Fruit fly (Drosophila melanogaster) whole organism, embryonic: ENCODE data around the gene CCHa1.
A peak's percentile ranks its signal among the peaks of the same experiment; 100 is the strongest.

Experiments used
- Asciz ChIP-seq: fragments of 200-800 bp; sonication (Bioruptor generic); optimal IDR thresholded peaks from 2 replicates; lab custom pipeline; 2017; ENCODE audit warnings: missing biosample characterization, mild to moderate bottlenecking, missing genetic modification characterization, missing genetic modification reagents
- Atf-2 ChIP-seq: fragments of 200-800 bp; sonication (Bioruptor generic); optimal IDR thresholded peaks from 2 replicates; lab custom pipeline; 2016; ENCODE audit warnings: missing biosample characterization, missing genetic modification characterization
- Awh ChIP-seq: fragments of 200-800 bp; sonication (Bioruptor generic); IDR thresholded peaks from 2 replicates; pipeline ENCODE4, ENCODE4 v1.3.6; 2022; ENCODE audit warnings: missing biosample characterization, missing genetic modification characterization
- Bteb2 ChIP-seq: fragments of 200-800 bp; sonication (Bioruptor generic); optimal IDR thresholded peaks from 2 replicates; lab custom pipeline; 2016; ENCODE audit warnings: missing biosample characterization, missing genetic modification characterization
- CG10565 ChIP-seq: fragments of 200-800 bp; sonication (Bioruptor generic); optimal IDR thresholded peaks from 3 replicates; lab custom pipeline; 2016; ENCODE audit warnings: missing biosample characterization, mild to moderate bottlenecking, missing genetic modification characterization
- CG11398 ChIP-seq: fragments of 200-800 bp; sonication (Bioruptor generic); optimal IDR thresholded peaks from 2 replicates; lab custom pipeline; 2016; ENCODE audit warnings: missing biosample characterization, missing genetic modification characterization
- CG11695 ChIP-seq: fragments of 200-800 bp; sonication (Bioruptor generic); IDR thresholded peaks from 3 replicates; pipeline ENCODE4 v1.3.6; 2022; ENCODE audit warnings: missing biosample characterization, missing genetic modification characterization
- CG12071 ChIP-seq: fragments of 200-800 bp; sonication (Bioruptor generic); optimal IDR thresholded peaks from 3 replicates; lab custom pipeline; 2018; ENCODE audit warnings: missing biosample characterization, mild to moderate bottlenecking, missing genetic modification characterization
- CG12155 ChIP-seq: fragments of 200-800 bp; sonication (Bioruptor generic); optimal IDR thresholded peaks from 3 replicates; lab custom pipeline; 2016; ENCODE audit warnings: missing biosample characterization, missing genetic modification characterization
- CG13624 ChIP-seq: fragments of 200-800 bp; sonication (Bioruptor generic); optimal IDR thresholded peaks from 2 replicates; lab custom pipeline; 2016; ENCODE audit warnings: missing biosample characterization, missing genetic modification characterization
- CG14667 ChIP-seq: fragments of 200-800 bp; sonication (Bioruptor generic); IDR thresholded peaks from 2 replicates; pipeline ENCODE4 v1.3.6; 2022; ENCODE audit warnings: missing biosample characterization, missing genetic modification characterization
- CG1647 ChIP-seq: fragments of 200-800 bp; sonication (Bioruptor generic); optimal IDR thresholded peaks from 3 replicates; lab custom pipeline; 2016; ENCODE audit warnings: missing biosample characterization, missing genetic modification characterization
- CG17328 ChIP-seq: fragments of 200-800 bp; sonication (Bioruptor generic); IDR thresholded peaks from 2 replicates; pipeline ENCODE4 v1.3.6; 2022; ENCODE audit warnings: missing biosample characterization, missing genetic modification characterization
- CG2678 ChIP-seq: fragments of 200-800 bp; sonication (Bioruptor generic); optimal IDR thresholded peaks from 3 replicates; lab custom pipeline; 2019; ENCODE audit warnings: missing biosample characterization, mild to moderate bottlenecking, missing genetic modification characterization, moderate library complexity
- CG3065 ChIP-seq: fragments of 200-800 bp; sonication (Bioruptor generic); optimal IDR thresholded peaks from 2 replicates; lab custom pipeline; 2016; ENCODE audit warnings: missing biosample characterization, missing genetic modification characterization
- CG32532 ChIP-seq: fragments of 200-800 bp; sonication (Bioruptor generic); IDR thresholded peaks from 2 replicates; pipeline ENCODE4 v1.3.6; 2022; ENCODE audit warnings: missing biosample characterization, missing genetic modification characterization
- CG34224 ChIP-seq: fragments of 200-800 bp; sonication (Bioruptor generic); IDR thresholded peaks from 3 replicates; pipeline ENCODE4 v1.3.6; 2022; ENCODE audit warnings: missing biosample characterization, missing genetic modification characterization; ENCODE audit not compliant: partially characterized antibody
- CG3847 ChIP-seq: fragments of 200-800 bp; sonication (Bioruptor generic); IDR thresholded peaks from 2 replicates; pipeline ENCODE4 v1.3.6; 2022; ENCODE audit warnings: missing biosample characterization, missing genetic modification characterization
- CG4730 ChIP-seq: fragments of 200-800 bp; sonication (Bioruptor generic); IDR thresholded peaks from 2 replicates; pipeline ENCODE4 v1.3.6; 2022; ENCODE audit warnings: missing biosample characterization, missing genetic modification characterization
- CG6175 ChIP-seq: fragments of 200-800 bp; sonication (Bioruptor generic); IDR thresholded peaks from 3 replicates; pipeline ENCODE4 v1.3.6; 2022; ENCODE audit warnings: missing biosample characterization, missing genetic modification characterization
- CG7745 ChIP-seq: fragments of 200-800 bp; sonication (Bioruptor generic); optimal IDR thresholded peaks from 2 replicates; lab custom pipeline; 2018; ENCODE audit warnings: missing biosample characterization, mild to moderate bottlenecking, missing genetic modification characterization, moderate library complexity
- CG9817 ChIP-seq: fragments of 200-800 bp; sonication (Bioruptor generic); optimal IDR thresholded peaks from 2 replicates; lab custom pipeline; 2018; ENCODE audit warnings: missing biosample characterization, mild to moderate bottlenecking, missing genetic modification characterization, moderate library complexity
- HmgD ChIP-seq: fragments of 200-800 bp; sonication (Bioruptor generic); optimal IDR thresholded peaks from 3 replicates; lab custom pipeline; 2016; ENCODE audit warnings: missing biosample characterization, missing genetic modification characterization
- Hmx ChIP-seq: fragments of 200-800 bp; sonication (Bioruptor generic); optimal IDR thresholded peaks from 2 replicates; lab custom pipeline; 2016; ENCODE audit warnings: missing biosample characterization, missing genetic modification characterization
- Hsf ChIP-seq: fragments of 200-800 bp; sonication (Bioruptor generic); optimal IDR thresholded peaks from 3 replicates; lab custom pipeline; 2016; ENCODE audit warnings: missing biosample characterization, missing genetic modification characterization
- Lim3 ChIP-seq: fragments of 200-800 bp; sonication (Bioruptor generic); IDR thresholded peaks from 2 replicates; pipeline ENCODE4 v1.3.6; 2022; ENCODE audit warnings: missing biosample characterization, missing genetic modification characterization
- NK7.1 ChIP-seq: fragments of 200-800 bp; sonication (Bioruptor generic); optimal IDR thresholded peaks from 3 replicates; lab custom pipeline; 2016; ENCODE audit warnings: missing biosample characterization, missing genetic modification characterization
- Nf-YB ChIP-seq: fragments of 200-800 bp; sonication (Bioruptor generic); optimal IDR thresholded peaks from 3 replicates; lab custom pipeline; 2019; ENCODE audit warnings: missing biosample characterization, mild to moderate bottlenecking, missing genetic modification characterization, moderate library complexity
- Oaz ChIP-seq: fragments of 200-800 bp; sonication (Bioruptor generic); IDR thresholded peaks from 2 replicates; pipeline ENCODE4 v1.3.6; 2022; ENCODE audit warnings: missing biosample characterization, missing genetic modification characterization
- Sry-β ChIP-seq: fragments of 200-800 bp; sonication (Bioruptor generic); optimal IDR thresholded peaks from 2 replicates; lab custom pipeline; 2018; ENCODE audit warnings: missing biosample characterization, mild to moderate bottlenecking, missing genetic modification characterization, moderate library complexity
- bab2 ChIP-seq: fragments of 200-800 bp; sonication (Bioruptor generic); optimal IDR thresholded peaks from 2 replicates; lab custom pipeline; 2016; ENCODE audit warnings: missing biosample characterization, missing genetic modification characterization
- bowl ChIP-seq: fragments of 200-800 bp; sonication (Bioruptor generic); IDR thresholded peaks from 2 replicates; pipeline ENCODE4 v1.3.6; 2022; ENCODE audit warnings: missing biosample characterization, missing genetic modification characterization
- dmrt11E ChIP-seq: fragments of 200-800 bp; sonication (Bioruptor generic); optimal IDR thresholded peaks from 3 replicates; lab custom pipeline; 2018; ENCODE audit warnings: missing biosample characterization, mild to moderate bottlenecking, missing genetic modification characterization, moderate library complexity
- en ChIP-seq: fragments of 200-800 bp; sonication (Bioruptor generic); optimal IDR thresholded peaks from 2 replicates; lab custom pipeline; 2016; ENCODE audit warnings: missing biosample characterization, missing genetic modification characterization
- fd3F ChIP-seq: fragments of 200-800 bp; sonication (Bioruptor generic); optimal IDR thresholded peaks from 2 replicates; lab custom pipeline; 2018; ENCODE audit warnings: missing biosample characterization, mild to moderate bottlenecking, missing genetic modification characterization, moderate library complexity
- fd96Cb ChIP-seq: fragments of 200-800 bp; sonication (Bioruptor generic); optimal IDR thresholded peaks from 2 replicates; lab custom pipeline; 2018; ENCODE audit warnings: missing biosample characterization, mild to moderate bottlenecking, missing genetic modification characterization, moderate library complexity
- ftz-f1 ChIP-seq: fragments of 200-800 bp; sonication (Bioruptor generic); optimal IDR thresholded peaks from 2 replicates; lab custom pipeline; 2016; ENCODE audit warnings: missing biosample characterization, missing genetic modification characterization
- gfzf ChIP-seq: fragments of 200-800 bp; sonication (Bioruptor generic); optimal IDR thresholded peaks from 2 replicates; lab custom pipeline; 2016; ENCODE audit warnings: missing biosample characterization, mild to moderate bottlenecking, missing genetic modification characterization, moderate library complexity
- gro ChIP-seq: fragments of 200-800 bp; sonication (Bioruptor generic); optimal IDR thresholded peaks from 2 replicates; lab custom pipeline; 2016; ENCODE audit warnings: missing biosample characterization, missing genetic modification characterization
- hkb ChIP-seq, 2 experiments: fragments of 200-800 bp in 1 of 2; fragments of >200 bp in 1 of 2; sonication (Bioruptor generic) in 1 of 2; IDR thresholded peaks in 1 of 2; optimal IDR thresholded peaks in 1 of 2; 2 replicates each; pipeline versions ENCODE4 v1.3.6 to Lab custom; 2017 to 2022; ENCODE audit warnings: missing biosample characterization in 1 of 2, missing genetic modification characterization in 1 of 2
- lbe ChIP-seq: fragments of 200-800 bp; sonication (Bioruptor generic); optimal IDR thresholded peaks from 2 replicates; lab custom pipeline; 2016; ENCODE audit warnings: missing biosample characterization, mild to moderate bottlenecking, missing genetic modification characterization
- mirr ChIP-seq: fragments of 200-800 bp; sonication (Bioruptor generic); optimal IDR thresholded peaks from 3 replicates; lab custom pipeline; 2018; ENCODE audit warnings: missing biosample characterization, mild to moderate bottlenecking, missing genetic modification characterization
- nau ChIP-seq: fragments of 200-800 bp; sonication (Bioruptor generic); optimal IDR thresholded peaks from 3 replicates; lab custom pipeline; 2017; ENCODE audit warnings: missing biosample characterization, mild to moderate bottlenecking, missing genetic modification characterization, missing genetic modification reagents
- oc ChIP-seq: fragments of 200-800 bp; sonication (Bioruptor generic); optimal IDR thresholded peaks from 2 replicates; lab custom pipeline; 2018; ENCODE audit warnings: missing biosample characterization, mild to moderate bottlenecking, missing genetic modification characterization, moderate library complexity
- peb ChIP-seq: fragments of 200-800 bp; sonication (Bioruptor generic); IDR thresholded peaks from 2 replicates; pipeline ENCODE4 v1.3.6; 2022; ENCODE audit warnings: missing biosample characterization, missing genetic modification characterization
- ro ChIP-seq: fragments of 200-800 bp; sonication (Bioruptor generic); IDR thresholded peaks from 2 replicates; pipeline ENCODE4 v1.3.6; 2022; ENCODE audit warnings: missing biosample characterization, missing genetic modification characterization
- shn ChIP-seq: fragments of 200-800 bp; sonication (Bioruptor generic); optimal IDR thresholded peaks from 3 replicates; lab custom pipeline; 2016; ENCODE audit warnings: missing biosample characterization, missing genetic modification characterization
- sima ChIP-seq: fragments of 200-800 bp; sonication (Bioruptor generic); optimal IDR thresholded peaks from 2 replicates; lab custom pipeline; 2016; ENCODE audit warnings: missing biosample characterization, missing genetic modification characterization
- ssp ChIP-seq: fragments of 200-800 bp; sonication (Bioruptor generic); IDR thresholded peaks from 2 replicates; pipeline ENCODE4 v1.3.6; 2022; ENCODE audit warnings: missing biosample characterization, missing genetic modification characterization

CCHa1 gene

dm6 chr3R:14108158-14108921 is 11.7 kb upstream of the CCHa1 start, which contains the start of gene CG12402:
CG12402 (minus strand) TSS chr3R:14108321.
- TF ChIP-seq CG17328 (GFP tag; lab: Robert Waterston, UW), result peak; percentile 92
- peak; percentile 70 for TF ChIP-seq oc (tag; lab: Kevin White, UChicago)
- TF ChIP-seq CG3065, result peak; percentile 81
- peak; percentile 56 for TF ChIP-seq shn (GFP tag; lab: Kevin White, UChicago)
- TF ChIP-seq dmrt11E, result peak; percentile 73
- peak; percentile 88 for TF ChIP-seq Asciz (GFP tag; lab: Kevin White, UChicago)
- peak; percentile 63 for TF ChIP-seq CG14667 (GFP tag; lab: Robert Waterston, UW)
- peak; percentile 76 for TF ChIP-seq ro
- peak; percentile 34 for TF ChIP-seq bab2 (GFP tag; lab: Kevin White, UChicago)
- TF ChIP-seq ftz-f1 (GFP tag; lab: Kevin White, UChicago), result peak; percentile 99
- TF ChIP-seq Hsf (GFP tag; lab: Kevin White, UChicago), result peak; percentile 71
- peak; percentile 29 for TF ChIP-seq CG10565 (GFP tag; lab: Kevin White, UChicago)
- peak; percentile 59; the same call in 2 of the 3 replicates for TF ChIP-seq CG34224
- peak; percentile 64 for TF ChIP-seq CG1647 (GFP tag; lab: Kevin White, UChicago)
- peak; percentile 65 for TF ChIP-seq CG9817 (tag; lab: Kevin White, UChicago)
- TF ChIP-seq CG32532 (GFP tag; lab: Robert Waterston, UW), result peak; percentile 80
- TF ChIP-seq CG12155 (GFP tag; lab: Kevin White, UChicago), result peak; percentile 68
- peak; percentile 81 for TF ChIP-seq CG12071
- peak; percentile 57 for TF ChIP-seq Nf-YB (GFP tag; lab: Kevin White, UChicago)
- TF ChIP-seq Hmx, result no peak
- TF ChIP-seq bowl (GFP tag; lab: Robert Waterston, UW), result peak; percentile 63; the same call in 1 of the 2 replicates
- peak; percentile 45 for TF ChIP-seq HmgD (GFP tag; lab: Kevin White, UChicago)
- peak; percentile 24 for TF ChIP-seq gro
- TF ChIP-seq Atf-2 (GFP tag; lab: Kevin White, UChicago), result peak; percentile 36
- TF ChIP-seq gfzf (GFP tag; lab: Kevin White, UChicago), result no peak
- peak; percentile 72 for TF ChIP-seq fd3F (GFP tag; lab: Kevin White, UChicago)
- TF ChIP-seq NK7.1 (GFP tag; lab: Kevin White, UChicago), result peak; percentile 11
- peak; percentile 77 for TF ChIP-seq CG4730 (GFP tag; lab: Robert Waterston, UW)
- peak; percentile 87 for TF ChIP-seq CG2678
- peak; percentile 34; the same call in 1 of the 2 replicates for TF ChIP-seq Lim3
- TF ChIP-seq CG13624 (GFP tag; lab: Kevin White, UChicago), result peak; percentile 10
- peak; percentile 75 for TF ChIP-seq Oaz (GFP tag; lab: Robert Waterston, UW)
- peak; percentile 70 for TF ChIP-seq mirr
- TF ChIP-seq Sry-β (GFP tag; lab: Kevin White, UChicago), result no peak
- peak; percentile 91 for TF ChIP-seq Awh (GFP tag; lab: Robert Waterston, UW)
- TF ChIP-seq en, result peak; percentile 26
- peak; percentile 61; the same call in 1 of the 2 replicates for TF ChIP-seq CG3847 (GFP tag; lab: Robert Waterston, UW)
- peak; percentile 9 for TF ChIP-seq Bteb2 (GFP tag; lab: Kevin White, UChicago)
- no peak for TF ChIP-seq CG11398
- TF ChIP-seq hkb (optimal IDR thresholded peaks at IDR 0.05; lab: Kevin White, UChicago), result no peak
- TF ChIP-seq hkb (GFP tag; IDR thresholded peaks at IDR 0.05; lab: Robert Waterston, UW), result peak; percentile 95
- TF ChIP-seq sima (GFP tag; lab: Kevin White, UChicago), result no peak
- peak; percentile 52; the same call in 1 of the 3 replicates for TF ChIP-seq CG6175 (GFP tag; lab: Robert Waterston, UW)
- no peak for TF ChIP-seq lbe (GFP tag; lab: Kevin White, UChicago)
- TF ChIP-seq nau, result peak; percentile 76
- TF ChIP-seq CG7745, result peak; percentile 67
- peak; percentile 89 for TF ChIP-seq CG11695 (GFP tag; lab: Robert Waterston, UW)
- TF ChIP-seq peb, result peak; percentile 60
- peak; percentile 86 for TF ChIP-seq fd96Cb
- TF ChIP-seq ssp (GFP tag; lab: Robert Waterston, UW), result peak; percentile 69
